Worm (Caenorhabditis elegans) whole organism, L4/young adult: ENCODE data around the gene F13D11.3.

ENCODE experiments used
- dao-5 ChIP-seq: sonication (generic microtip); optimal IDR thresholded peaks from 2 replicates; lab custom pipeline; 2016; ENCODE audit warnings: missing genotype, missing genetic modification characterization, moderate library complexity, missing compliant biosample characterization
- him-1 ChIP-seq: sonication (generic microtip); optimal IDR thresholded peaks from 2 replicates; lab custom pipeline; 2016; ENCODE audit warnings: missing genotype, missing genetic modification reagents, missing genetic modification characterization, missing compliant biosample characterization

- TF ChIP-seq dao-5 (tag; lab: Kevin White, UChicago) (no peak), him-1 (tag; lab: Kevin White, UChicago) (no peak)
Observed at ce11 chrX:5794432-5794831, 11.3 kb downstream of the F13D11.3 start.
